Worm (Caenorhabditis elegans) whole organism, late embryonic: Measurements from ENCODE around the gene F59D6.1.
"Not testable (repeated sequence)": the region's sequence is repeated elsewhere in the genome, so short reads cannot be mapped to it uniquely, and the experiment has no call there.

Experiments
- C38D4.7 ChIP-seq: fragments of 200-800 bp; sonication (Bioruptor generic); optimal IDR thresholded peaks from 2 replicates; lab custom pipeline; 2018; ENCODE audit warnings: mild to moderate bottlenecking, missing genetic modification characterization, moderate library complexity, missing compliant biosample characterization
- K02D7.2 ChIP-seq: sonication (generic microtip); optimal IDR thresholded peaks from 2 replicates; lab custom pipeline; 2017; ENCODE audit warnings: mild to moderate bottlenecking, missing genetic modification characterization, missing compliant biosample characterization
- K09A11.1 ChIP-seq: sonication (generic microtip); optimal IDR thresholded peaks from 2 replicates; lab custom pipeline; 2017; ENCODE audit warnings: antibody characterized with exemption, mild to moderate bottlenecking, missing genetic modification characterization, missing compliant biosample characterization; ENCODE audit not compliant: insufficient read depth
- T23F11.4 ChIP-seq: fragments of 200-800 bp; sonication (Bioruptor generic); optimal IDR thresholded peaks from 2 replicates; lab custom pipeline; 2018; ENCODE audit warnings: mild to moderate bottlenecking, missing genetic modification characterization, missing compliant biosample characterization
- Y22D7AL.16 ChIP-seq: sonication (generic microtip); optimal IDR thresholded peaks from 2 replicates; lab custom pipeline; 2016; ENCODE audit warnings: missing genetic modification characterization, missing compliant biosample characterization
- ahr-1 ChIP-seq: sonication (generic microtip); optimal IDR thresholded peaks from 2 replicates; lab custom pipeline; 2016; ENCODE audit warnings: missing genetic modification characterization, missing compliant biosample characterization
- ceh-19 ChIP-seq: fragments of 200-800 bp; sonication (Bioruptor generic); optimal IDR thresholded peaks from 2 replicates; lab custom pipeline; 2018; ENCODE audit warnings: mild to moderate bottlenecking, missing genetic modification characterization, missing compliant biosample characterization
- ceh-30 ChIP-seq: fragments of 150-350 bp; optimal IDR thresholded peaks from 2 replicates; lab custom pipeline; 2014; ENCODE audit warnings: missing biosample characterization, missing genetic modification characterization
- ceh-31 ChIP-seq: sonication (generic microtip); optimal IDR thresholded peaks from 2 replicates; lab custom pipeline; 2016; ENCODE audit warnings: missing genetic modification characterization, missing compliant biosample characterization
- ceh-34 ChIP-seq: sonication (generic microtip); optimal IDR thresholded peaks from 2 replicates; lab custom pipeline; 2016; ENCODE audit warnings: mild to moderate bottlenecking, missing genetic modification characterization, missing compliant biosample characterization
- ceh-48 ChIP-seq: sonication (generic microtip); optimal IDR thresholded peaks from 2 replicates; lab custom pipeline; 2016; ENCODE audit warnings: missing genetic modification characterization, inconsistent platforms, missing compliant biosample characterization
- dmd-4 ChIP-seq: sonication (generic microtip); optimal IDR thresholded peaks from 2 replicates; lab custom pipeline; 2016; ENCODE audit warnings: borderline replicate concordance, missing genetic modification characterization, missing compliant biosample characterization
- elt-2 ChIP-seq: sonication (generic microtip); optimal IDR thresholded peaks from 2 replicates; lab custom pipeline; 2016; ENCODE audit warnings: missing genetic modification reagents, missing genetic modification characterization, missing compliant biosample characterization
- elt-4 ChIP-seq: sonication (generic microtip); optimal IDR thresholded peaks from 2 replicates; lab custom pipeline; 2016; ENCODE audit warnings: missing genetic modification characterization, missing compliant biosample characterization
- ets-4 ChIP-seq: sonication (generic microtip); optimal IDR thresholded peaks from 2 replicates; lab custom pipeline; 2016; ENCODE audit warnings: missing genetic modification characterization, missing compliant biosample characterization
- fax-1 ChIP-seq: sonication (generic microtip); optimal IDR thresholded peaks from 2 replicates; lab custom pipeline; 2016; ENCODE audit warnings: missing genotype, missing genetic modification characterization, missing compliant biosample characterization
- lin-11 ChIP-seq: fragments of 200-800 bp; sonication (Bioruptor generic); optimal IDR thresholded peaks from 2 replicates; lab custom pipeline; 2018; ENCODE audit warnings: mild to moderate bottlenecking, missing genetic modification characterization, missing compliant biosample characterization
- mec-3 ChIP-seq: sonication (generic microtip); optimal IDR thresholded peaks from 2 replicates; lab custom pipeline; 2016; ENCODE audit warnings: borderline replicate concordance, missing genetic modification characterization, missing compliant biosample characterization
- nfya-1 ChIP-seq: sonication (generic microtip); optimal IDR thresholded peaks from 2 replicates; lab custom pipeline; 2017; ENCODE audit warnings: missing genetic modification characterization, mild to moderate bottlenecking, missing compliant biosample characterization, antibody characterized with exemption, moderate library complexity
- nhr-11 ChIP-seq: fragments of 150-350 bp; optimal IDR thresholded peaks from 2 replicates; lab custom pipeline; 2014; ENCODE audit warnings: missing biosample characterization, missing genetic modification characterization
- nhr-232 ChIP-seq: sonication (generic microtip); optimal IDR thresholded peaks from 2 replicates; lab custom pipeline; 2016; ENCODE audit warnings: missing genetic modification characterization, missing compliant biosample characterization
- pag-3 ChIP-seq: sonication (generic microtip); optimal IDR thresholded peaks from 2 replicates; lab custom pipeline; 2016; ENCODE audit warnings: missing compliant biosample characterization, missing genetic modification characterization, borderline replicate concordance
- pha-4 ChIP-seq: fragments of 150-350 bp; optimal IDR thresholded peaks from 2 replicates; lab custom pipeline; 2018; ENCODE audit warnings: missing biosample characterization, missing genetic modification reagents, missing genetic modification characterization
- ref-2 ChIP-seq: sonication (generic microtip); optimal IDR thresholded peaks from 2 replicates; lab custom pipeline; 2016; ENCODE audit warnings: missing genetic modification characterization, missing compliant biosample characterization
- sox-2 ChIP-seq: fragments of 200-800 bp; sonication (Bioruptor generic); IDR thresholded peaks from 2 replicates; pipeline ENCODE4 v1.3.6; 2022; ENCODE audit warnings: missing genetic modification reagents, missing genetic modification characterization, missing compliant biosample characterization
- sox-4 ChIP-seq: sonication (generic microtip); optimal IDR thresholded peaks from 2 replicates; lab custom pipeline; 2017; ENCODE audit warnings: mild to moderate bottlenecking, missing genetic modification characterization, inconsistent platforms, missing compliant biosample characterization
- tbx-2 ChIP-seq: sonication (generic microtip); optimal IDR thresholded peaks from 2 replicates; lab custom pipeline; 2016; ENCODE audit warnings: missing genetic modification characterization, missing compliant biosample characterization
- tbx-7 ChIP-seq: sonication (generic microtip); optimal IDR thresholded peaks from 2 replicates; lab custom pipeline; 2016; ENCODE audit warnings: missing genotype, missing genetic modification characterization, missing compliant biosample characterization
- unc-55 ChIP-seq: sonication (generic microtip); optimal IDR thresholded peaks from 2 replicates; lab custom pipeline; 2017; ENCODE audit warnings: missing biosample characterization, missing genetic modification reagents, missing genetic modification characterization
- unc-86 ChIP-seq: sonication (generic microtip); optimal IDR thresholded peaks from 2 replicates; lab custom pipeline; 2016; ENCODE audit warnings: missing genetic modification characterization, missing compliant biosample characterization
- zip-5 ChIP-seq: sonication (generic microtip); optimal IDR thresholded peaks from 2 replicates; lab custom pipeline; 2016; ENCODE audit warnings: missing genetic modification characterization, missing compliant biosample characterization
- ztf-16 ChIP-seq: sonication (generic microtip); optimal IDR thresholded peaks from 2 replicates; lab custom pipeline; 2017; ENCODE audit warnings: missing genetic modification characterization, missing compliant biosample characterization

The F59D6.1 gene

ce11 chrV:3064418-3064817, 19.5 kb downstream of the F59D6.1 start, which contains the start of gene srt-16:
Gene srt-16 (minus strand): TSS chrV:3064518.
- not testable (repeated sequence) for TF ChIP-seq T23F11.4 (GFP tag; lab: Kevin White, UChicago); nhr-11 (tag; lab: Kevin White, UChicago); fax-1 (tag; lab: Kevin White, UChicago)

ce11 chrV:3065928-3066327, 21.0 kb downstream of the F59D6.1 start, which contains the start of gene srh-185:
Gene srh-185 (plus strand): TSS chrV:3066228.
- TF ChIP-seq dmd-4 (no peak), nhr-232 (tag; lab: Kevin White, UChicago) (no peak), ceh-34 (tag; lab: Kevin White, UChicago) (no peak), nfya-1 (tag; lab: Kevin White, UChicago) (no peak), ztf-16 (tag; lab: Kevin White, UChicago) (no peak), elt-2 (tag; lab: Kevin White, UChicago) (no peak), elt-4 (no peak), ahr-1 (tag; lab: Kevin White, UChicago) (no peak), ceh-31 (tag; lab: Kevin White, UChicago) (no peak), zip-5 (tag; lab: Kevin White, UChicago) (no peak), Y22D7AL.16 (tag; lab: Kevin White, UChicago) (no peak), K09A11.1 (tag; lab: Kevin White, UChicago) (no peak)

ce11 chrV:3069101-3069500, 24.2 kb downstream of the F59D6.1 start, which contains the start of gene str-40:
Gene str-40 (minus strand): TSS chrV:3069201.
- no peak for TF ChIP-seq lin-11 (tag; lab: Kevin White, UChicago)
- no peak for TF ChIP-seq unc-86 (tag; lab: Kevin White, UChicago)
- no peak for TF ChIP-seq sox-2 (GFP tag; lab: Robert Waterston, UW)
- TF ChIP-seq pag-3 (tag; lab: Kevin White, UChicago) = no peak
- TF ChIP-seq ahr-1 (tag; lab: Kevin White, UChicago) = no peak
- no peak for TF ChIP-seq T23F11.4 (GFP tag; lab: Kevin White, UChicago)
- TF ChIP-seq mec-3 (tag; lab: Kevin White, UChicago) = no peak
- TF ChIP-seq ets-4 = no peak
- TF ChIP-seq ceh-48 = no peak
- TF ChIP-seq ref-2 (tag; lab: Kevin White, UChicago) = no peak
- no peak for TF ChIP-seq C38D4.7 (GFP tag; lab: Kevin White, UChicago)

ce11 chrV:3071548-3071947, 26.6 kb downstream of the F59D6.1 start, which contains the start of gene C50H11.13:
Gene C50H11.13 (minus strand): TSS chrV:3071648.
- no peak for TF ChIP-seq pag-3 (tag; lab: Kevin White, UChicago)

- TF ChIP-seq unc-55 = no peak
- TF ChIP-seq mec-3 (tag; lab: Kevin White, UChicago) = no peak
- TF ChIP-seq ceh-30 = no peak
Measured at ce11 chrV:3080792-3081191, 35.9 kb downstream of the F59D6.1 start, which contains the start of gene srt-5. Gene srt-5 (minus strand): TSS chrV:3080892.

ce11 chrV:3081471-3081870, 36.5 kb downstream of the F59D6.1 start, which contains the start of gene srt-7:
Gene srt-7 (plus strand): TSS chrV:3081771.
- TF ChIP-seq K02D7.2 (tag; lab: Kevin White, UChicago) (no peak), nhr-232 (tag; lab: Kevin White, UChicago) (no peak), ceh-19 (GFP tag; lab: Kevin White, UChicago) (no peak), sox-4 (tag; lab: Kevin White, UChicago) (no peak), dmd-4 (no peak), tbx-2 (tag; lab: Kevin White, UChicago) (no peak), pha-4 (tag; lab: Kevin White, UChicago) (no peak), C38D4.7 (GFP tag; lab: Kevin White, UChicago) (no peak), tbx-7 (tag; lab: Kevin White, UChicago) (no peak)
